Fruit fly (Drosophila melanogaster) Kc167 (cell line): ENCODE data around the gene shd.

Experiments used
- Myc ChIP-seq: fragments of >200 bp; optimal IDR thresholded peaks from 2 replicates; lab custom pipeline; 2017; ENCODE audit warnings: missing external identifiers
- Sin3A ChIP-seq: fragments of >200 bp; optimal IDR thresholded peaks from 2 replicates; lab custom pipeline; 2018; ENCODE audit warnings: missing external identifiers
- h ChIP-seq: fragments of >200 bp; optimal IDR thresholded peaks from 3 replicates; lab custom pipeline; 2018; ENCODE audit warnings: missing external identifiers
- insv ChIP-seq: fragments of >200 bp; optimal IDR thresholded peaks from 3 replicates; lab custom pipeline; 2018; ENCODE audit warnings: missing external identifiers
- psq ChIP-seq: fragments of >200 bp; optimal IDR thresholded peaks from 2 replicates; lab custom pipeline; 2017; ENCODE audit warnings: missing external identifiers
- ttk ChIP-seq: sonication (Bioruptor generic); optimal IDR thresholded peaks from 2 replicates; lab custom pipeline; 2017; ENCODE audit warnings: missing external identifiers

dm6 chr3L:14648922-14649321 lies 34.7 kb downstream of the shd start:
- TF ChIP-seq psq (lab: Kevin White, UChicago) (no peak), h (no peak), Sin3A (no peak), Myc (no peak), ttk (lab: Kevin White, UChicago) (no peak), insv (lab: Kevin White, UChicago) (no peak)
